Fruit fly (Drosophila melanogaster) whole organism: Measurements from ENCODE around the gene RpL7.

Experiments
- CG8478 ChIP-seq: fragments of >200 bp; optimal IDR thresholded peaks from 2 replicates; lab custom pipeline; 2018; ENCODE audit warnings: inconsistent platforms
- Dll ChIP-seq: fragments of >200 bp; optimal IDR thresholded peaks from 2 replicates; lab custom pipeline; 2017
- EcR ChIP-seq, 2 experiments: fragments of >200 bp; optimal IDR thresholded peaks; 2 replicates each; lab custom pipeline; 2017; ENCODE audit warnings: missing biosample characterization in 2 of 2, missing genetic modification characterization in 2 of 2, missing genetic modification reagents in 2 of 2
- pan ChIP-seq: fragments of >200 bp; optimal IDR thresholded peaks from 2 replicates; lab custom pipeline; 2017
- psq ChIP-seq: fragments of >200 bp; optimal IDR thresholded peaks from 2 replicates; lab custom pipeline; 2017
- usp ChIP-seq: fragments of >200 bp; optimal IDR thresholded peaks from 2 replicates; lab custom pipeline; 2017; ENCODE audit warnings: missing biosample characterization, missing genetic modification characterization, mixed read lengths

DNA sequence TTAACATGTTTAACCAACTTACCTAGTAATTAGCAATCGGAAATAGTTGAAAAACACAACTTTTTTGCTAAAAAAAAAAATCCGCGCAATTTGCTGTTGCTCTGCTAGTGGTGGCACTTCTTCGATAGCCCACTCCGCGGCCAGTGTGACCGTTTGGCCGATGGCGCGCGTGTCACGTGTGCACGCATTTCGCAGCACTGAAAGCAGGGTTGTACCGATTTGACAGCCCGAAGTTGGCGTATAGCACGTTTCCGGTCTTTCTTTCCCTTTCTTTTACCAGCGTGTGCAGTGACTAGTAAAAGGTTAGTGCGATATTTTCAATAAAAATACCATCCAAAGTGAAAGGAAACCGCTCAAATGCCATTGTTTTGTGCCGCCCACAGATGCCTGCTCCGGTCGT is at the start of gene RpL7, which contains the start of gene Ripalpha:
- no peak for TF ChIP-seq EcR (GFP tag; optimal IDR thresholded peaks at IDR 0.05; lab: Kevin White, UChicago)
- no peak for TF ChIP-seq usp (GFP tag; lab: Kevin White, UChicago)
- no peak for TF ChIP-seq CG8478 (lab: Kevin White, UChicago)
- no peak for TF ChIP-seq pan (lab: Kevin White, UChicago)
- no peak for TF ChIP-seq psq (lab: Kevin White, UChicago)
- TF ChIP-seq Dll (lab: Kevin White, UChicago) = no peak
